Worm (Caenorhabditis elegans): ENCODE data around the gene acn-1.

acn-1 gene

ce11 chrX:5116816-5117459, 20.1 kb upstream of the acn-1 start, which contains the start of gene apl-1 (continued):
- TF ChIP-seq mdl-1 (tag; optimal IDR thresholded peaks at IDR 0.05) (no peak), ceh-16 (tag; optimal IDR thresholded peaks at IDR 0.05) (no peak), zag-1 (tag; optimal IDR thresholded peaks at IDR 0.05) (no peak), ama-1 (optimal IDR thresholded peaks at IDR 0.05) (peak; percentile 9), crh-2 (tag; optimal IDR thresholded peaks at IDR 0.05) (peak; percentile 1), lin-39 (tag; optimal IDR thresholded peaks at IDR 0.05) (no peak), lin-13 (GFP tag; optimal IDR thresholded peaks at IDR 0.05) (no peak), C34F6.9 (tag; optimal IDR thresholded peaks at IDR 0.05) (no peak), unc-39 (tag; optimal IDR thresholded peaks at IDR 0.05) (no peak), fos-1 (tag; optimal IDR thresholded peaks at IDR 0.05) (peak; percentile 7), ztf-11 (tag; optimal IDR thresholded peaks at IDR 0.05) (no peak), peb-1 (tag; optimal IDR thresholded peaks at IDR 0.05) (no peak), Y55F3AM.14 (GFP tag; optimal IDR thresholded peaks at IDR 0.05) (no peak), dmd-4 (tag; optimal IDR thresholded peaks at IDR 0.05) (no peak), blmp-1 (tag; optimal IDR thresholded peaks at IDR 0.05; ENCODE audit: insufficient read depth) (no peak), nhr-77 (tag; optimal IDR thresholded peaks at IDR 0.05) (no peak), sma-9 (GFP tag; optimal IDR thresholded peaks at IDR 0.05) (peak; percentile 53), sma-9 (tag; optimal IDR thresholded peaks at IDR 0.05) (no peak), alr-1 (tag; optimal IDR thresholded peaks at IDR 0.05) (no peak)

ce11 chrX:5116180-5116579, 19.3 kb upstream of the acn-1 start:
- no peak for TF ChIP-seq nhr-23 (tag; optimal IDR thresholded peaks at IDR 0.05)

- TF ChIP-seq F13H6.1 (tag; optimal IDR thresholded peaks at IDR 0.05) (no peak), C34F6.9 (tag; optimal IDR thresholded peaks at IDR 0.05) (no peak), peb-1 (tag; optimal IDR thresholded peaks at IDR 0.05) (no peak), mdl-1 (tag; optimal IDR thresholded peaks at IDR 0.05) (peak in 1 of 2 experiments; percentile 25)
Observed at ce11 chrX:5115511-5115910, 18.6 kb upstream of the acn-1 start.

ce11 chrX:5111894-5112293, 15.0 kb upstream of the acn-1 start:
- TF ChIP-seq F13H6.1 (tag; optimal IDR thresholded peaks at IDR 0.05) = no peak
- TF ChIP-seq sma-9 (GFP tag; optimal IDR thresholded peaks at IDR 0.05) = no peak
- TF ChIP-seq sma-9 (tag; optimal IDR thresholded peaks at IDR 0.05) = no peak
- no peak for TF ChIP-seq nhr-11 (tag; optimal IDR thresholded peaks at IDR 0.05)
- TF ChIP-seq nhr-21 (tag; optimal IDR thresholded peaks at IDR 0.05) = no peak
- no peak for TF ChIP-seq dmd-4 (tag; optimal IDR thresholded peaks at IDR 0.05)
- TF ChIP-seq Y55F3AM.14 (GFP tag; optimal IDR thresholded peaks at IDR 0.05) = no peak
- TF ChIP-seq ceh-16 (tag; optimal IDR thresholded peaks at IDR 0.05) = no peak
- no peak for TF ChIP-seq zag-1 (tag; optimal IDR thresholded peaks at IDR 0.05)
- TF ChIP-seq nhr-12 (tag; optimal IDR thresholded peaks at IDR 0.05) = no peak
- no peak for TF ChIP-seq snpc-4 (tag; optimal IDR thresholded peaks at IDR 0.05)

ce11 chrX:5109130-5109529, 12.3 kb upstream of the acn-1 start, which contains the start of gene C42D8.1:
Gene C42D8.1, plus strand, starts transcription at chrX:5109506.
- no peak for TF ChIP-seq elt-1 (tag; optimal IDR thresholded peaks at IDR 0.05)
- TF ChIP-seq fos-1 (tag; optimal IDR thresholded peaks at IDR 0.05) = peak; percentile 83
- TF ChIP-seq sma-9 (GFP tag; optimal IDR thresholded peaks at IDR 0.05) = peak; percentile 22
- TF ChIP-seq sma-9 (tag; optimal IDR thresholded peaks at IDR 0.05) = no peak
- peak; percentile 18 for TF ChIP-seq crh-2 (tag; optimal IDR thresholded peaks at IDR 0.05)

- TF ChIP-seq mbf-1 (tag; optimal IDR thresholded peaks at IDR 0.05) (no peak), nhr-237 (tag; optimal IDR thresholded peaks at IDR 0.05) (no peak), nhr-10 (tag; optimal IDR thresholded peaks at IDR 0.05) (no peak)
Observed at ce11 chrX:5106942-5107341, 10.1 kb upstream of the acn-1 start, which contains the start of gene C42D8.9. Gene C42D8.9, minus strand, starts transcription at chrX:5107042.

- TF ChIP-seq lsy-2 (tag; optimal IDR thresholded peaks at IDR 0.05) = no peak
- TF ChIP-seq mbf-1 (tag; optimal IDR thresholded peaks at IDR 0.05) = no peak
- no peak for TF ChIP-seq nhr-23 (tag; optimal IDR thresholded peaks at IDR 0.05)
- TF ChIP-seq C34F6.9 (tag; optimal IDR thresholded peaks at IDR 0.05) = no peak
- no peak for TF ChIP-seq unc-62 (GFP tag; optimal IDR thresholded peaks at IDR 0.05)
- TF ChIP-seq F13H6.1 (tag; optimal IDR thresholded peaks at IDR 0.05) = no peak
- TF ChIP-seq sma-9 (GFP tag; optimal IDR thresholded peaks at IDR 0.05) = no peak
- no peak for TF ChIP-seq sma-9 (tag; optimal IDR thresholded peaks at IDR 0.05)
- no peak for TF ChIP-seq crh-2 (tag; optimal IDR thresholded peaks at IDR 0.05)
- no peak for TF ChIP-seq egl-27 (tag; optimal IDR thresholded peaks at IDR 0.05)
- no peak for TF ChIP-seq mab-5 (tag; optimal IDR thresholded peaks at IDR 0.05)
- TF ChIP-seq peb-1 (tag; optimal IDR thresholded peaks at IDR 0.05) = no peak
- TF ChIP-seq lin-13 (GFP tag; optimal IDR thresholded peaks at IDR 0.05) = no peak
- TF ChIP-seq dmd-4 (tag; optimal IDR thresholded peaks at IDR 0.05) = no peak
- TF ChIP-seq nhr-129 (tag; optimal IDR thresholded peaks at IDR 0.05) = no peak
- TF ChIP-seq ceh-16 (tag; optimal IDR thresholded peaks at IDR 0.05) = no peak
- no peak for TF ChIP-seq sma-3 (GFP tag; optimal IDR thresholded peaks at IDR 0.05)
- TF ChIP-seq ztf-1 (GFP tag; conservative IDR thresholded peaks at IDR 0.05) = no peak
- no peak for TF ChIP-seq Y55F3AM.14 (GFP tag; optimal IDR thresholded peaks at IDR 0.05)
- no peak for TF ChIP-seq R02D3.7 (tag; optimal IDR thresholded peaks at IDR 0.05)
Observed at ce11 chrX:5106187-5106694, 9.4 kb upstream of the acn-1 start.

All from whole organism, L2 larva.